Worm (Caenorhabditis elegans) whole organism, L3 larva: Measurements from ENCODE around the gene lgc-53.
A peak's percentile ranks its signal among the peaks of the same experiment; 100 is the strongest.

Experiments used
- R02D3.7 ChIP-seq: fragments of 150-350 bp; optimal IDR thresholded peaks from 2 replicates; lab custom pipeline; 2014; ENCODE audit warnings: missing biosample characterization, missing genetic modification characterization
- ZK546.5 ChIP-seq: sonication (generic microtip); optimal IDR thresholded peaks from 2 replicates; lab custom pipeline; 2017; ENCODE audit warnings: missing biosample characterization, missing genetic modification characterization
- aly-2 ChIP-seq: fragments of 150-350 bp; optimal IDR thresholded peaks from 2 replicates; lab custom pipeline; 2014; ENCODE audit warnings: missing biosample characterization, missing genetic modification characterization
- ama-1 ChIP-seq: fragments of 150-350 bp; optimal IDR thresholded peaks from 2 replicates; lab custom pipeline; 2018
- ceh-16 ChIP-seq: sonication (generic microtip); optimal IDR thresholded peaks from 2 replicates; lab custom pipeline; 2017; ENCODE audit warnings: missing biosample characterization, missing genetic modification characterization
- ceh-28 ChIP-seq: fragments of 150-350 bp; optimal IDR thresholded peaks from 2 replicates; lab custom pipeline; 2014; ENCODE audit warnings: missing biosample characterization, missing genetic modification reagents, missing genetic modification characterization
- ceh-82 ChIP-seq: fragments of 150-350 bp; optimal IDR thresholded peaks from 2 replicates; lab custom pipeline; 2014; ENCODE audit warnings: missing biosample characterization, missing genetic modification characterization
- ceh-9 ChIP-seq: sonication (generic microtip); optimal IDR thresholded peaks from 2 replicates; lab custom pipeline; 2018; ENCODE audit warnings: missing biosample characterization, missing genetic modification characterization
- daf-12 ChIP-seq: fragments of 150-350 bp; optimal IDR thresholded peaks from 2 replicates; lab custom pipeline; 2014; ENCODE audit warnings: missing biosample characterization, missing genetic modification reagents, missing genetic modification characterization
- egl-27 ChIP-seq: sonication (generic microtip); optimal IDR thresholded peaks from 4 replicates; lab custom pipeline; 2017; ENCODE audit warnings: missing biosample characterization, missing genetic modification reagents, missing genetic modification characterization
- egl-5 ChIP-seq: fragments of 150-350 bp; optimal IDR thresholded peaks from 2 replicates; lab custom pipeline; 2017; ENCODE audit warnings: missing biosample characterization, missing genetic modification reagents, missing genetic modification characterization, inconsistent platforms
- elt-1 ChIP-seq: fragments of 150-350 bp; optimal IDR thresholded peaks from 2 replicates; lab custom pipeline; 2014; ENCODE audit warnings: missing biosample characterization, missing genetic modification characterization
- elt-2 ChIP-seq: sonication (generic microtip); optimal IDR thresholded peaks from 2 replicates; lab custom pipeline; 2016; ENCODE audit warnings: missing genetic modification reagents, mild to moderate bottlenecking, missing genetic modification characterization, missing compliant biosample characterization
- elt-3 ChIP-seq, 3 experiments: fragments of 150-350 bp in 1 of 3; sonication (generic microtip) in 2 of 3; optimal IDR thresholded peaks; 2 replicates in 2 of 3; 4 replicates in 1 of 3; lab custom pipeline; 2014 to 2017; ENCODE audit warnings: missing biosample characterization in 3 of 3, missing genetic modification characterization in 3 of 3
- eor-1 ChIP-seq, 2 experiments: fragments of 150-350 bp; optimal IDR thresholded peaks; 2 replicates each; lab custom pipeline; 2014 to 2018; ENCODE audit warnings: missing biosample characterization in 2 of 2, missing genetic modification characterization in 2 of 2
- fkh-10 ChIP-seq: sonication (generic microtip); optimal IDR thresholded peaks from 2 replicates; lab custom pipeline; 2017; ENCODE audit warnings: missing biosample characterization, missing genetic modification reagents, missing genetic modification characterization
- fkh-2 ChIP-seq: fragments of 150-350 bp; optimal IDR thresholded peaks from 2 replicates; lab custom pipeline; 2014; ENCODE audit warnings: missing biosample characterization, missing genetic modification reagents, missing genetic modification characterization
- fos-1 ChIP-seq: fragments of 150-350 bp; optimal IDR thresholded peaks from 2 replicates; lab custom pipeline; 2014; ENCODE audit warnings: missing biosample characterization, missing genetic modification characterization
- hmg-11 ChIP-seq: sonication (generic microtip); optimal IDR thresholded peaks from 2 replicates; lab custom pipeline; 2016; ENCODE audit warnings: missing genetic modification characterization, missing compliant biosample characterization
- jun-1 ChIP-seq: fragments of 150-350 bp; optimal IDR thresholded peaks from 2 replicates; lab custom pipeline; 2014; ENCODE audit warnings: missing biosample characterization, missing genetic modification reagents, missing genetic modification characterization
- lin-15B ChIP-seq: fragments of 150-350 bp; optimal IDR thresholded peaks from 2 replicates; lab custom pipeline; 2014; ENCODE audit warnings: missing biosample characterization, missing genetic modification characterization
- lin-39 ChIP-seq: fragments of 150-350 bp; optimal IDR thresholded peaks from 2 replicates; lab custom pipeline; 2018; ENCODE audit warnings: missing biosample characterization, missing genetic modification reagents, missing genetic modification characterization
- lsy-12 ChIP-seq: sonication (generic microtip); optimal IDR thresholded peaks from 2 replicates; lab custom pipeline; 2016; ENCODE audit warnings: mild to moderate bottlenecking, missing genetic modification characterization, missing compliant biosample characterization
- mdl-1 ChIP-seq: fragments of 150-350 bp; optimal IDR thresholded peaks from 2 replicates; lab custom pipeline; 2014; ENCODE audit warnings: missing biosample characterization, missing genetic modification characterization
- mml-1 ChIP-seq: fragments of 150-350 bp; sonication (generic microtip); optimal IDR thresholded peaks from 3 replicates; lab custom pipeline; 2014; ENCODE audit warnings: missing biosample characterization, missing genetic modification characterization
- nfya-1 ChIP-seq: sonication (generic microtip); optimal IDR thresholded peaks from 2 replicates; lab custom pipeline; 2017; ENCODE audit warnings: missing genetic modification characterization, mild to moderate bottlenecking, missing compliant biosample characterization, antibody characterized with exemption, moderate library complexity; ENCODE audit not compliant: insufficient read depth
- nhr-11 ChIP-seq: fragments of 150-350 bp; optimal IDR thresholded peaks from 2 replicates; lab custom pipeline; 2014; ENCODE audit warnings: missing biosample characterization, missing genetic modification characterization
- nhr-12 ChIP-seq: fragments of 150-350 bp; optimal IDR thresholded peaks from 2 replicates; lab custom pipeline; 2014; ENCODE audit warnings: missing biosample characterization, missing genetic modification characterization
- nhr-23 ChIP-seq: fragments of 150-350 bp; optimal IDR thresholded peaks from 2 replicates; lab custom pipeline; 2014; ENCODE audit warnings: missing biosample characterization, missing genetic modification reagents, missing genetic modification characterization
- nhr-237 ChIP-seq: fragments of 150-350 bp; optimal IDR thresholded peaks from 2 replicates; lab custom pipeline; 2014; ENCODE audit warnings: missing biosample characterization, missing genetic modification characterization
- nhr-25 ChIP-seq: sonication (generic microtip); optimal IDR thresholded peaks from 2 replicates; lab custom pipeline; 2017; ENCODE audit warnings: missing biosample characterization, missing genetic modification characterization
- nhr-28 ChIP-seq: fragments of 150-350 bp; optimal IDR thresholded peaks from 2 replicates; lab custom pipeline; 2014; ENCODE audit warnings: missing biosample characterization, missing genetic modification characterization
- nhr-43 ChIP-seq: sonication (generic microtip); optimal IDR thresholded peaks from 2 replicates; lab custom pipeline; 2016; ENCODE audit warnings: mild to moderate bottlenecking, missing genetic modification characterization, missing compliant biosample characterization; ENCODE audit not compliant: poor library complexity, severe bottlenecking
- nhr-67 ChIP-seq: fragments of 150-350 bp; optimal IDR thresholded peaks from 2 replicates; lab custom pipeline; 2014; ENCODE audit warnings: missing biosample characterization, missing genetic modification characterization
- nhr-76 ChIP-seq: fragments of 150-350 bp; sonication (generic microtip); optimal IDR thresholded peaks from 5 replicates; lab custom pipeline; 2014; ENCODE audit warnings: missing biosample characterization, missing genetic modification characterization
- nhr-77 ChIP-seq: fragments of 150-350 bp; optimal IDR thresholded peaks from 2 replicates; lab custom pipeline; 2014; ENCODE audit warnings: missing biosample characterization, missing genetic modification characterization
- pha-4 ChIP-seq: fragments of 150-350 bp; optimal IDR thresholded peaks from 2 replicates; lab custom pipeline; 2014; ENCODE audit warnings: missing biosample characterization, missing genetic modification reagents, missing genetic modification characterization
- pqm-1 ChIP-seq: fragments of 150-350 bp; optimal IDR thresholded peaks from 2 replicates; lab custom pipeline; 2017; ENCODE audit warnings: missing biosample characterization, missing genetic modification characterization, inconsistent platforms
- sea-2 ChIP-seq: fragments of 150-350 bp; sonication (generic microtip); optimal IDR thresholded peaks from 4 replicates; lab custom pipeline; 2014; ENCODE audit warnings: missing biosample characterization, missing genetic modification reagents, missing genetic modification characterization
- skn-1 ChIP-seq: fragments of 150-350 bp; optimal IDR thresholded peaks from 2 replicates; lab custom pipeline; 2014; ENCODE audit warnings: missing biosample characterization, missing genetic modification characterization
- snpc-4 ChIP-seq: fragments of 150-350 bp; optimal IDR thresholded peaks from 2 replicates; lab custom pipeline; 2014; ENCODE audit warnings: missing biosample characterization, missing genetic modification characterization
- tbx-2 ChIP-seq: sonication (generic microtip); optimal IDR thresholded peaks from 2 replicates; lab custom pipeline; 2016; ENCODE audit warnings: mild to moderate bottlenecking, missing genetic modification characterization, missing compliant biosample characterization
- unc-39 ChIP-seq: sonication (generic microtip); optimal IDR thresholded peaks from 4 replicates; lab custom pipeline; 2017; ENCODE audit warnings: missing biosample characterization, missing genetic modification characterization
- unc-62 ChIP-seq: fragments of 150-350 bp; sonication (generic microtip); optimal IDR thresholded peaks from 4 replicates; lab custom pipeline; 2014; ENCODE audit warnings: missing biosample characterization, missing genetic modification reagents, missing genetic modification characterization
- zag-1 ChIP-seq: fragments of 150-350 bp; optimal IDR thresholded peaks from 2 replicates; lab custom pipeline; 2014; ENCODE audit warnings: missing biosample characterization, missing genetic modification characterization
- ztf-11 ChIP-seq: fragments of 150-350 bp; optimal IDR thresholded peaks from 2 replicates; lab custom pipeline; 2014; ENCODE audit warnings: missing biosample characterization, missing genetic modification characterization
- ztf-4 ChIP-seq: fragments of 150-350 bp; optimal IDR thresholded peaks from 2 replicates; lab custom pipeline; 2014; ENCODE audit warnings: missing biosample characterization, missing genetic modification characterization

lgc-53 gene

DNA sequence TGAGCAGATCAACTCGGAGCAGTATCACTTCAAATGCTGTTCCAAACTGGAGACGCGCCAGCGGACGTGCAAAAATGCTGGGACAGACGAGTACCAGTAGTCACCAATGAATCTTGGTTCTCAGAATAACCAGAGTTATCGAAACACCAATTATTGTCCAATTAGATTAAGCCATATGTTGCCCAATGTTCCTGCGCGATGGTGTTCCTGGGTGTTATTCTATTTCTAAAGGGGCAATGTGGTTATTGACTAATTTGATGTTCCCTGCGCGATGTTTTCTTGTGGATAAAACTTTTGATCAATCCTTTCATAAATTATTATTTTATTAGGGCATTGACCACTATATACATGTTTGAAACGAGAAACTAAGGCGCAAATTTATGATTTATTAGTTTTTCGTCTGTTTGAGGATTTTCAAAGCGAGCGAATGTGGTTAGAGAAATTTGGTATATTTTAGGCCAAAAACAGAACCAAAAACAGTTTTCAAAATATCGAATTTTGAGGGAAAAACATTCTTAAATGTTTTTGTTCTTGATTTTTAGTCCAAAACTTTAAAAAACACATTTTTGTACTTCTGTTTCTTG is 29.5 kb upstream of the lgc-53 start:
- peak; percentile 63 for TF ChIP-seq ztf-11 (tag; lab: Kevin White, UChicago)
- peak; percentile 99 for TF ChIP-seq nhr-23 (tag; lab: Kevin White, UChicago)
- peak; percentile 79 for TF ChIP-seq fkh-2 (tag; lab: Kevin White, UChicago)
- no peak for TF ChIP-seq nhr-237
- peak; percentile 93 for TF ChIP-seq ztf-4 (tag; lab: Kevin White, UChicago)
- peak; percentile 98 for TF ChIP-seq fkh-10 (GFP tag; lab: Kevin White, UChicago)
- TF ChIP-seq egl-27 (tag; lab: Kevin White, UChicago): peak; percentile 96
- peak; percentile 87 for TF ChIP-seq elt-2 (tag; lab: Kevin White, UChicago)
- peak; percentile 99 for TF ChIP-seq nhr-43
- peak; percentile 73 for TF ChIP-seq sea-2 (GFP tag; lab: Kevin White, UChicago)
- peak; percentile 99 for TF ChIP-seq hmg-11 (tag; lab: Kevin White, UChicago)
- peak; percentile 94 for TF ChIP-seq R02D3.7 (tag; lab: Kevin White, UChicago)
- peak; percentile 66 to 98 (median 96) for TF ChIP-seq elt-3 (tag; optimal IDR thresholded peaks at IDR 0.05; lab: Kevin White, UChicago)
- TF ChIP-seq nhr-12 (tag; lab: Kevin White, UChicago): peak; percentile 42
- TF ChIP-seq daf-12 (tag; lab: Kevin White, UChicago): peak; percentile 82
- peak; percentile 96 for TF ChIP-seq pqm-1
- TF ChIP-seq ZK546.5: peak; percentile 68
- peak; percentile 96 for TF ChIP-seq nfya-1
- TF ChIP-seq skn-1 (tag; lab: Kevin White, UChicago): peak; percentile 99
- peak; percentile 89 for TF ChIP-seq zag-1 (tag; lab: Kevin White, UChicago)
- TF ChIP-seq nhr-76: peak; percentile 87
- TF ChIP-seq lsy-12 (tag; lab: Kevin White, UChicago): peak; percentile 96
- TF ChIP-seq eor-1 (tag; optimal IDR thresholded peaks at IDR 0.05; lab: Kevin White, UChicago): peak in 1 of 2 experiments; percentile 85
- TF ChIP-seq ceh-82 (tag; lab: Kevin White, UChicago): peak; percentile 97
- peak; percentile 62 for TF ChIP-seq lin-15B
- peak; percentile 78 for TF ChIP-seq elt-1 (tag; lab: Kevin White, UChicago)
- TF ChIP-seq unc-39 (tag; lab: Kevin White, UChicago): peak; percentile 68
- peak; percentile 98 for TF ChIP-seq nhr-25 (tag; lab: Kevin White, UChicago)
- peak; percentile 100 for TF ChIP-seq lin-39 (tag; lab: Kevin White, UChicago)
- TF ChIP-seq nhr-28 (tag; lab: Kevin White, UChicago): peak; percentile 92
- TF ChIP-seq mdl-1 (tag; lab: Kevin White, UChicago): peak; percentile 76
- peak; percentile 98 for TF ChIP-seq tbx-2 (tag; lab: Kevin White, UChicago)
- peak; percentile 99 for TF ChIP-seq nhr-77
- peak; percentile 97 for TF ChIP-seq nhr-11 (tag; lab: Kevin White, UChicago)
- peak; percentile 84 for TF ChIP-seq ceh-9 (tag; lab: Kevin White, UChicago)
- TF ChIP-seq snpc-4 (tag; lab: Kevin White, UChicago): peak; percentile 96
- TF ChIP-seq nhr-67 (tag; lab: Kevin White, UChicago): peak; percentile 72
- TF ChIP-seq unc-62 (GFP tag; lab: Kevin White, UChicago): peak; percentile 92
- no peak for TF ChIP-seq ama-1 (lab: Kevin White, UChicago)
- peak; percentile 93 for TF ChIP-seq aly-2 (tag; lab: Kevin White, UChicago)
- peak; percentile 98 for TF ChIP-seq egl-5 (tag; lab: Kevin White, UChicago)
- no peak for TF ChIP-seq mml-1 (tag; lab: Kevin White, UChicago)
- peak; percentile 100 for TF ChIP-seq ceh-28 (tag; lab: Kevin White, UChicago)
- peak; percentile 99 for TF ChIP-seq jun-1 (tag; lab: Kevin White, UChicago)
- TF ChIP-seq ceh-16 (tag; lab: Kevin White, UChicago): peak; percentile 79
- TF ChIP-seq fos-1 (tag; lab: Kevin White, UChicago): peak; percentile 96
- peak; percentile 99 for TF ChIP-seq pha-4 (tag; lab: Kevin White, UChicago)
